Fruit fly (Drosophila melanogaster) whole organism, adult: ENCODE measurements around the gene Rad17.

Experiments used
- CG14711 ChIP-seq: fragments of 200-800 bp; sonication (Bioruptor generic); optimal IDR thresholded peaks from 2 replicates; lab custom pipeline; 2018; ENCODE audit warnings: missing biosample characterization, mild to moderate bottlenecking, missing genetic modification characterization, moderate library complexity
- CG33017 ChIP-seq: fragments of 200-800 bp; sonication (Bioruptor generic); optimal IDR thresholded peaks from 2 replicates; lab custom pipeline; 2018; ENCODE audit warnings: missing biosample characterization, mild to moderate bottlenecking, missing genetic modification characterization, moderate library complexity
- bab1 ChIP-seq: fragments of 200-800 bp; sonication (Bioruptor generic); optimal IDR thresholded peaks from 3 replicates; lab custom pipeline; 2019; ENCODE audit warnings: missing biosample characterization, mild to moderate bottlenecking, missing genetic modification characterization, moderate library complexity

dm6 chr3R:14707703-14708643 lies 45.0 kb upstream of the Rad17 start:
- no peak for TF ChIP-seq CG14711 (tag; lab: Kevin White, UChicago)
- no peak for TF ChIP-seq bab1
- TF ChIP-seq CG33017, result no peak
